Worm (Caenorhabditis elegans) whole organism, early embryonic: Measurements from ENCODE around the gene srw-86.

Experiments
- B0310.2 ChIP-seq: sonication (generic microtip); optimal IDR thresholded peaks from 2 replicates; lab custom pipeline; 2016; ENCODE audit warnings: mild to moderate bottlenecking, missing genetic modification characterization, missing compliant biosample characterization
- F13C5.2 ChIP-seq: sonication (generic microtip); optimal IDR thresholded peaks from 2 replicates; lab custom pipeline; 2017; ENCODE audit warnings: mild to moderate bottlenecking, missing genetic modification characterization, inconsistent platforms, missing compliant biosample characterization
- aly-1 ChIP-seq: sonication (generic microtip); optimal IDR thresholded peaks from 2 replicates; lab custom pipeline; 2016; ENCODE audit warnings: missing genetic modification characterization, missing compliant biosample characterization
- ama-1 ChIP-seq: fragments of 150-350 bp; optimal IDR thresholded peaks from 2 replicates; lab custom pipeline; 2014
- ceh-13 ChIP-seq: fragments of 200-800 bp; sonication (Bioruptor generic); optimal IDR thresholded peaks from 2 replicates; lab custom pipeline; 2018; ENCODE audit warnings: mild to moderate bottlenecking, missing genetic modification characterization, missing compliant biosample characterization
- ceh-36 ChIP-seq: sonication (generic microtip); optimal IDR thresholded peaks from 2 replicates; lab custom pipeline; 2016; ENCODE audit warnings: missing genetic modification characterization, inconsistent platforms, missing compliant biosample characterization
- ets-7 ChIP-seq: sonication (generic microtip); optimal IDR thresholded peaks from 2 replicates; lab custom pipeline; 2016; ENCODE audit warnings: missing genotype, missing genetic modification characterization, missing compliant biosample characterization
- flt-1 ChIP-seq: fragments of 200-800 bp; sonication (Bioruptor generic); IDR thresholded peaks from 2 replicates; pipeline ENCODE4 v1.3.6; 2022; ENCODE audit warnings: missing genetic modification characterization, missing compliant biosample characterization
- hmbx-1 ChIP-seq: sonication (generic microtip); optimal IDR thresholded peaks from 2 replicates; lab custom pipeline; 2016; ENCODE audit warnings: mild to moderate bottlenecking, missing genetic modification characterization, missing compliant biosample characterization
- hmg-4 ChIP-seq: fragments of 200-800 bp; sonication (Bioruptor generic); optimal IDR thresholded peaks from 2 replicates; lab custom pipeline; 2018; ENCODE audit warnings: mild to moderate bottlenecking, missing genetic modification characterization, missing compliant biosample characterization
- hnd-1 ChIP-seq: sonication (generic microtip); optimal IDR thresholded peaks from 2 replicates; lab custom pipeline; 2016; ENCODE audit warnings: missing genetic modification characterization, missing compliant biosample characterization
- pes-1 ChIP-seq: fragments of 200-800 bp; sonication (Bioruptor generic); IDR thresholded peaks from 2 replicates; pipeline ENCODE4 v1.3.6; 2022; ENCODE audit warnings: missing genetic modification reagents, missing genetic modification characterization, missing compliant biosample characterization
- scrt-1 ChIP-seq: fragments of 200-800 bp; sonication (Bioruptor generic); IDR thresholded peaks from 2 replicates; pipeline ENCODE4 v1.3.6; 2022; ENCODE audit warnings: missing genetic modification characterization, missing compliant biosample characterization
- sea-1 ChIP-seq: fragments of 200-800 bp; sonication (Bioruptor generic); conservative IDR thresholded peaks from 2 replicates; pipeline ENCODE4 v1.3.6; 2022; ENCODE audit warnings: missing genetic modification characterization, missing compliant biosample characterization
- tbx-11 ChIP-seq: fragments of 200-800 bp; sonication (Bioruptor generic); IDR thresholded peaks from 2 replicates; pipeline ENCODE4 v1.3.6; 2022; ENCODE audit warnings: missing genetic modification characterization, missing compliant biosample characterization
- tbx-37 ChIP-seq: fragments of 200-800 bp; sonication (Bioruptor generic); conservative IDR thresholded peaks from 2 replicates; pipeline ENCODE4 v1.3.6; 2022; ENCODE audit warnings: missing genetic modification reagents, missing genetic modification characterization, missing compliant biosample characterization
- tra-4 ChIP-seq: sonication (generic microtip); optimal IDR thresholded peaks from 2 replicates; lab custom pipeline; 2017; ENCODE audit warnings: missing genetic modification characterization, missing compliant biosample characterization

The srw-86 gene

ce11 chrV:19400619-19401018 lies at the start of gene srw-86:
Gene srw-86 (minus strand): TSS chrV:19400719.
- TF ChIP-seq tra-4 (tag; lab: Kevin White, UChicago) (no peak), scrt-1 (no peak), tbx-37 (no peak), F13C5.2 (tag; lab: Kevin White, UChicago) (no peak), hnd-1 (tag; lab: Kevin White, UChicago) (no peak), tbx-11 (GFP tag; lab: Robert Waterston, UW) (no peak), ceh-36 (tag; lab: Kevin White, UChicago) (no peak), B0310.2 (tag; lab: Kevin White, UChicago) (no peak), ets-7 (tag; lab: Kevin White, UChicago) (no peak), sea-1 (no peak)

- no peak for TF ChIP-seq flt-1 (GFP tag; lab: Robert Waterston, UW)
- TF ChIP-seq aly-1 (tag; lab: Kevin White, UChicago): no peak
- TF ChIP-seq tbx-37: no peak
- no peak for TF ChIP-seq ama-1 (lab: Kevin White, UChicago)
- TF ChIP-seq B0310.2 (tag; lab: Kevin White, UChicago): no peak
Measured at ce11 chrV:19449544-19449943, 49.0 kb upstream of the srw-86 start, which contains the start of gene M04C3.5. Gene M04C3.5 (plus strand): TSS chrV:19449733.

ce11 chrV:19448805-19449204 lies 48.3 kb upstream of the srw-86 start, which contains the start of gene M04C3.2:
Gene M04C3.2 (minus strand): TSS chrV:19448905.
- no peak for TF ChIP-seq flt-1 (GFP tag; lab: Robert Waterston, UW)
- no peak for TF ChIP-seq tbx-37

ce11 chrV:19445442-19445841 lies 44.9 kb upstream of the srw-86 start, which contains the start of gene M04C3.1:
Gene M04C3.1 (minus strand): TSS chrV:19445605.
- TF ChIP-seq pes-1 (GFP tag; lab: Robert Waterston, UW): no peak
- TF ChIP-seq ama-1 (lab: Kevin White, UChicago): no peak
- TF ChIP-seq ceh-36 (tag; lab: Kevin White, UChicago): no peak
- no peak for TF ChIP-seq B0310.2 (tag; lab: Kevin White, UChicago)
- no peak for TF ChIP-seq tbx-11 (GFP tag; lab: Robert Waterston, UW)
- no peak for TF ChIP-seq F13C5.2 (tag; lab: Kevin White, UChicago)
- no peak for TF ChIP-seq sea-1
- TF ChIP-seq flt-1 (GFP tag; lab: Robert Waterston, UW): no peak

- TF ChIP-seq scrt-1: no peak
- TF ChIP-seq B0310.2 (tag; lab: Kevin White, UChicago): no peak
Measured at ce11 chrV:19443599-19443998, 43.1 kb upstream of the srw-86 start.

ce11 chrV:19436307-19436706 lies 35.8 kb upstream of the srw-86 start, which contains the start of gene C25F9.14:
Gene C25F9.14 (plus strand): TSS chrV:19436484.
- TF ChIP-seq scrt-1: no peak

- TF ChIP-seq hnd-1 (tag; lab: Kevin White, UChicago) (no peak), ceh-36 (tag; lab: Kevin White, UChicago) (no peak), tbx-37 (no peak), B0310.2 (tag; lab: Kevin White, UChicago) (no peak), scrt-1 (no peak), pes-1 (GFP tag; lab: Robert Waterston, UW) (no peak), hmbx-1 (tag; lab: Kevin White, UChicago) (no peak), hmg-4 (no peak), ets-7 (tag; lab: Kevin White, UChicago) (no peak), aly-1 (tag; lab: Kevin White, UChicago) (no peak), ceh-13 (GFP tag; lab: Kevin White, UChicago) (no peak), flt-1 (GFP tag; lab: Robert Waterston, UW) (no peak), sea-1 (no peak), F13C5.2 (tag; lab: Kevin White, UChicago) (no peak)
Measured at ce11 chrV:19433806-19434437, 33.4 kb upstream of the srw-86 start, which contains the start of gene C25F9.16. Gene C25F9.16 (plus strand): TSS chrV:19434387.

ce11 chrV:19432972-19433371 lies 32.5 kb upstream of the srw-86 start, which contains the start of gene C25F9.11:
Gene C25F9.11 (minus strand): TSS chrV:19433072.
- no peak for TF ChIP-seq hmbx-1 (tag; lab: Kevin White, UChicago)
- TF ChIP-seq F13C5.2 (tag; lab: Kevin White, UChicago): no peak
- TF ChIP-seq tbx-37: no peak
- TF ChIP-seq tra-4 (tag; lab: Kevin White, UChicago): no peak
- no peak for TF ChIP-seq B0310.2 (tag; lab: Kevin White, UChicago)
- TF ChIP-seq pes-1 (GFP tag; lab: Robert Waterston, UW): no peak
- TF ChIP-seq ets-7 (tag; lab: Kevin White, UChicago): no peak
- no peak for TF ChIP-seq hnd-1 (tag; lab: Kevin White, UChicago)
- TF ChIP-seq sea-1: no peak
- TF ChIP-seq scrt-1: no peak
- no peak for TF ChIP-seq flt-1 (GFP tag; lab: Robert Waterston, UW)
- TF ChIP-seq ceh-36 (tag; lab: Kevin White, UChicago): no peak
- no peak for TF ChIP-seq aly-1 (tag; lab: Kevin White, UChicago)
- TF ChIP-seq ceh-13 (GFP tag; lab: Kevin White, UChicago): no peak

ce11 chrV:19432030-19432429 lies 31.5 kb upstream of the srw-86 start:
- no peak for TF ChIP-seq ama-1 (lab: Kevin White, UChicago)
- no peak for TF ChIP-seq flt-1 (GFP tag; lab: Robert Waterston, UW)
- TF ChIP-seq ets-7 (tag; lab: Kevin White, UChicago): no peak
- TF ChIP-seq hmg-4: no peak
- TF ChIP-seq hmbx-1 (tag; lab: Kevin White, UChicago): no peak
- TF ChIP-seq F13C5.2 (tag; lab: Kevin White, UChicago): no peak
- no peak for TF ChIP-seq tra-4 (tag; lab: Kevin White, UChicago)
- no peak for TF ChIP-seq B0310.2 (tag; lab: Kevin White, UChicago)
- TF ChIP-seq ceh-13 (GFP tag; lab: Kevin White, UChicago): no peak
- no peak for TF ChIP-seq ceh-36 (tag; lab: Kevin White, UChicago)
- no peak for TF ChIP-seq scrt-1
- no peak for TF ChIP-seq pes-1 (GFP tag; lab: Robert Waterston, UW)
- no peak for TF ChIP-seq tbx-37
- no peak for TF ChIP-seq hnd-1 (tag; lab: Kevin White, UChicago)
- no peak for TF ChIP-seq aly-1 (tag; lab: Kevin White, UChicago)
- no peak for TF ChIP-seq tbx-11 (GFP tag; lab: Robert Waterston, UW)
